Fruit fly (Drosophila melanogaster) whole organism, embryonic: ENCODE measurements around the gene CG42592.

Experiments
- Adf1 ChIP-seq: fragments of 200-800 bp; sonication (Bioruptor generic); IDR thresholded peaks from 2 replicates; pipeline ENCODE4 v1.3.6; 2022; ENCODE audit warnings: missing biosample characterization, missing genetic modification characterization
- Antp ChIP-seq: fragments of 200-800 bp; sonication (Bioruptor generic); optimal IDR thresholded peaks from 3 replicates; lab custom pipeline; 2016; ENCODE audit warnings: missing biosample characterization, missing genetic modification characterization
- CG11085 ChIP-seq: fragments of 200-800 bp; sonication (Bioruptor generic); IDR thresholded peaks from 2 replicates; pipeline ENCODE4 v1.3.6; 2022; ENCODE audit warnings: missing biosample characterization, missing genetic modification characterization
- CG12769 ChIP-seq: fragments of 200-800 bp; sonication (Bioruptor generic); optimal IDR thresholded peaks from 2 replicates; lab custom pipeline; 2019; ENCODE audit warnings: missing biosample characterization, mild to moderate bottlenecking, missing genetic modification characterization, moderate library complexity
- CG13123 ChIP-seq: fragments of 200-800 bp; sonication (Bioruptor generic); optimal IDR thresholded peaks from 2 replicates; lab custom pipeline; 2016; ENCODE audit warnings: missing biosample characterization, missing genetic modification characterization
- CG13287 ChIP-seq: fragments of 200-800 bp; sonication (Bioruptor generic); IDR thresholded peaks from 2 replicates; pipeline ENCODE4 v1.3.6; 2022; ENCODE audit warnings: missing biosample characterization, missing genetic modification characterization; ENCODE audit not compliant: partially characterized antibody
- CG15011 ChIP-seq: fragments of 200-800 bp; sonication (Bioruptor generic); optimal IDR thresholded peaks from 3 replicates; lab custom pipeline; 2018; ENCODE audit warnings: missing biosample characterization, mild to moderate bottlenecking, missing genetic modification characterization
- CG18011 ChIP-seq: fragments of 200-800 bp; sonication (Bioruptor generic); optimal IDR thresholded peaks from 2 replicates; lab custom pipeline; 2017; ENCODE audit warnings: missing biosample characterization, missing genetic modification characterization, mild to moderate bottlenecking, moderate library complexity, missing genotype
- CG2129 ChIP-seq: fragments of 200-800 bp; sonication (Bioruptor generic); IDR thresholded peaks from 2 replicates; pipeline ENCODE4 v1.3.6; 2022; ENCODE audit warnings: missing biosample characterization, missing genetic modification characterization; ENCODE audit not compliant: partially characterized antibody
- CG42726 ChIP-seq: fragments of 200-800 bp; sonication (Bioruptor generic); IDR thresholded peaks from 2 replicates; pipeline ENCODE4 v1.3.6; 2022; ENCODE audit warnings: missing biosample characterization, missing genetic modification characterization; ENCODE audit not compliant: partially characterized antibody
- CG6683 ChIP-seq: fragments of 200-800 bp; sonication (Bioruptor generic); optimal IDR thresholded peaks from 2 replicates; lab custom pipeline; 2017; ENCODE audit warnings: missing biosample characterization, mild to moderate bottlenecking, missing genetic modification characterization, missing genetic modification reagents
- CG8388 ChIP-seq: fragments of 200-800 bp; sonication (Bioruptor generic); optimal IDR thresholded peaks from 2 replicates; lab custom pipeline; 2019; ENCODE audit warnings: missing biosample characterization, mild to moderate bottlenecking, missing genetic modification characterization, moderate library complexity
- CG8924 ChIP-seq: fragments of 200-800 bp; optimal IDR thresholded peaks from 3 replicates; lab custom pipeline; 2019; ENCODE audit warnings: missing biosample characterization, mild to moderate bottlenecking, missing genetic modification characterization, moderate library complexity
- CHES-1-like ChIP-seq: fragments of 200-800 bp; sonication (Bioruptor generic); optimal IDR thresholded peaks from 2 replicates; lab custom pipeline; 2016; ENCODE audit warnings: missing biosample characterization, missing genetic modification characterization
- CTCF ChIP-seq: fragments of 200-800 bp; sonication (Bioruptor generic); optimal IDR thresholded peaks from 2 replicates; lab custom pipeline; 2017; ENCODE audit warnings: missing biosample characterization, mild to moderate bottlenecking, missing genetic modification characterization, moderate library complexity
- CoRest ChIP-seq: fragments of 200-800 bp; sonication (Bioruptor generic); optimal IDR thresholded peaks from 3 replicates; lab custom pipeline; 2018; ENCODE audit warnings: missing biosample characterization, mild to moderate bottlenecking, missing genetic modification characterization, moderate library complexity
- CrebB ChIP-seq: fragments of 200-800 bp; sonication (Bioruptor generic); optimal IDR thresholded peaks from 3 replicates; lab custom pipeline; 2018; ENCODE audit warnings: missing biosample characterization, mild to moderate bottlenecking, missing genetic modification characterization
- Dad ChIP-seq: fragments of 200-800 bp; sonication (Bioruptor generic); optimal IDR thresholded peaks from 3 replicates; lab custom pipeline; 2016; ENCODE audit warnings: missing biosample characterization, missing genetic modification characterization
- Dfd ChIP-seq, 2 experiments: fragments of >200 bp; optimal IDR thresholded peaks; 2 replicates each; lab custom pipeline; 2017; ENCODE audit warnings: missing biosample characterization in 2 of 2, missing genetic modification characterization in 2 of 2
- Elba2 ChIP-seq: fragments of 200-800 bp; sonication (Bioruptor generic); optimal IDR thresholded peaks from 3 replicates; lab custom pipeline; 2016; ENCODE audit warnings: missing biosample characterization, missing genetic modification characterization
- Gsc ChIP-seq: fragments of 200-800 bp; sonication (Bioruptor generic); IDR thresholded peaks from 2 replicates; pipeline ENCODE4 v1.3.6; 2022; ENCODE audit warnings: missing biosample characterization, missing genetic modification characterization
- Hmr ChIP-seq: fragments of 200-800 bp; sonication (Bioruptor generic); optimal IDR thresholded peaks from 3 replicates; lab custom pipeline; 2017; ENCODE audit warnings: mild to moderate bottlenecking, missing biosample characterization, missing genetic modification reagents, missing genetic modification characterization
- Lim3 ChIP-seq: fragments of 200-800 bp; sonication (Bioruptor generic); IDR thresholded peaks from 2 replicates; pipeline ENCODE4 v1.3.6; 2022; ENCODE audit warnings: missing biosample characterization, missing genetic modification characterization
- Sin3A ChIP-seq: fragments of >200 bp; optimal IDR thresholded peaks from 2 replicates; lab custom pipeline; 2018
- Sry-β ChIP-seq: fragments of 200-800 bp; sonication (Bioruptor generic); optimal IDR thresholded peaks from 2 replicates; lab custom pipeline; 2018; ENCODE audit warnings: missing biosample characterization, mild to moderate bottlenecking, missing genetic modification characterization, moderate library complexity
- chinmo ChIP-seq: fragments of 200-800 bp; sonication (Bioruptor generic); IDR thresholded peaks from 4 replicates; pipeline ENCODE4 v1.3.6; 2022; ENCODE audit warnings: missing biosample characterization, missing genetic modification characterization; ENCODE audit not compliant: partially characterized antibody
- crp ChIP-seq, 2 experiments: fragments of 200-800 bp; sonication (Bioruptor generic); optimal IDR thresholded peaks; 2 replicates in 1 of 2; 3 replicates in 1 of 2; lab custom pipeline; 2017; ENCODE audit warnings: missing biosample characterization in 2 of 2, missing genetic modification characterization in 2 of 2, mild to moderate bottlenecking in 1 of 2, moderate library complexity in 1 of 2
- dm ChIP-seq: fragments of 200-800 bp; sonication (Bioruptor generic); optimal IDR thresholded peaks from 3 replicates; lab custom pipeline; 2016; ENCODE audit warnings: missing biosample characterization, missing genetic modification characterization
- dmrt11E ChIP-seq: fragments of 200-800 bp; sonication (Bioruptor generic); optimal IDR thresholded peaks from 3 replicates; lab custom pipeline; 2018; ENCODE audit warnings: missing biosample characterization, mild to moderate bottlenecking, missing genetic modification characterization, moderate library complexity
- esg ChIP-seq: fragments of 200-800 bp; sonication (Bioruptor generic); conservative IDR thresholded peaks from 2 replicates; pipeline ENCODE4 v1.3.6; 2022; ENCODE audit warnings: missing biosample characterization, missing genetic modification characterization
- fd3F ChIP-seq: fragments of 200-800 bp; sonication (Bioruptor generic); optimal IDR thresholded peaks from 2 replicates; lab custom pipeline; 2018; ENCODE audit warnings: missing biosample characterization, mild to moderate bottlenecking, missing genetic modification characterization, moderate library complexity
- hbn ChIP-seq: fragments of 200-800 bp; sonication (Bioruptor generic); IDR thresholded peaks from 2 replicates; pipeline ENCODE4 v1.3.6; 2022; ENCODE audit warnings: missing biosample characterization, missing genetic modification characterization; ENCODE audit not compliant: partially characterized antibody
- her ChIP-seq: fragments of 200-800 bp; sonication (Bioruptor generic); optimal IDR thresholded peaks from 2 replicates; lab custom pipeline; 2016; ENCODE audit warnings: missing biosample characterization, missing genetic modification characterization
- inv ChIP-seq: fragments of 200-800 bp; sonication (Bioruptor generic); IDR thresholded peaks from 2 replicates; pipeline ENCODE4 v1.3.6; 2022; ENCODE audit warnings: missing biosample characterization, missing genetic modification characterization; ENCODE audit not compliant: partially characterized antibody
- knrl ChIP-seq: fragments of 200-800 bp; sonication (Bioruptor generic); IDR thresholded peaks from 3 replicates; pipeline ENCODE4 v1.3.6; 2022; ENCODE audit warnings: missing biosample characterization, missing genetic modification characterization; ENCODE audit not compliant: partially characterized antibody
- nerfin-2 ChIP-seq: fragments of 200-800 bp; sonication (Bioruptor generic); IDR thresholded peaks from 2 replicates; pipeline ENCODE4 v1.3.6; 2022; ENCODE audit warnings: missing biosample characterization, missing genetic modification characterization; ENCODE audit not compliant: partially characterized antibody
- pan ChIP-seq, 4 experiments: fragments of >200 bp in 3 of 4; fragments of 200-800 bp in 1 of 4; sonication (Bioruptor generic) in 1 of 4; optimal IDR thresholded peaks in 3 of 4; IDR thresholded peaks in 1 of 4; 2 replicates each; pipeline versions ENCODE4 v1.3.6 to Lab custom; 2017 to 2022; ENCODE audit warnings: missing biosample characterization in 2 of 4, missing genetic modification characterization in 2 of 4, mixed read lengths in 1 of 4
- pho ChIP-seq: fragments of 200-800 bp; sonication (Bioruptor generic); optimal IDR thresholded peaks from 2 replicates; lab custom pipeline; 2016; ENCODE audit warnings: missing biosample characterization, missing genetic modification characterization
- pita ChIP-seq: fragments of 200-800 bp; sonication (Bioruptor generic); optimal IDR thresholded peaks from 2 replicates; lab custom pipeline; 2017; ENCODE audit warnings: missing biosample characterization, mild to moderate bottlenecking, missing genetic modification characterization
- psq ChIP-seq: fragments of 200-800 bp; sonication (Bioruptor generic); optimal IDR thresholded peaks from 2 replicates; lab custom pipeline; 2017; ENCODE audit warnings: missing biosample characterization, missing genetic modification characterization
- sim ChIP-seq: fragments of 200-800 bp; sonication (Bioruptor generic); IDR thresholded peaks from 2 replicates; pipeline ENCODE4 v1.3.6; 2022; ENCODE audit warnings: missing biosample characterization, missing genetic modification characterization
- stc ChIP-seq: fragments of 200-800 bp; sonication (Bioruptor generic); IDR thresholded peaks from 2 replicates; pipeline ENCODE4 v1.3.6; 2022; ENCODE audit warnings: missing biosample characterization, missing genetic modification characterization
- wdn ChIP-seq: fragments of 200-800 bp; sonication (Bioruptor generic); IDR thresholded peaks from 2 replicates; pipeline ENCODE4 v1.3.6; 2022; ENCODE audit warnings: missing biosample characterization, missing genetic modification characterization
- zfh2 ChIP-seq: fragments of 200-800 bp; sonication (Bioruptor generic); optimal IDR thresholded peaks from 2 replicates; lab custom pipeline; 2016; ENCODE audit warnings: missing biosample characterization, missing genetic modification characterization

The CG42592 gene

dm6 chr3R:29806682-29807393 is 29.2 kb downstream of the CG42592 start, which contains the start of the genes ca and ncd (continued):
- TF ChIP-seq Dfd (GFP tag; optimal IDR thresholded peaks at IDR 0.05; lab: Kevin White, UChicago) (no peak), CG15011 (GFP tag; lab: Kevin White, UChicago) (no peak), her (no peak), crp (GFP tag; optimal IDR thresholded peaks at IDR 0.05; lab: Kevin White, UChicago) (peak; percentile 41 to 88), nerfin-2 (GFP tag; lab: Robert Waterston, UW) (peak; percentile 24; the same call in 1 of the 2 replicates), inv (peak; percentile 70), CG11085 (GFP tag; lab: Robert Waterston, UW) (no peak), psq (no peak), CG8924 (tag; lab: Kevin White, UChicago) (no peak), CG6683 (GFP tag; lab: Kevin White, UChicago) (no peak), Hmr (GFP tag; lab: Kevin White, UChicago) (no peak), knrl (GFP tag; lab: Robert Waterston, UW) (peak; percentile 57; the same call in 2 of the 3 replicates), esg (no peak), zfh2 (GFP tag; lab: Kevin White, UChicago) (no peak), Adf1 (GFP tag; lab: Robert Waterston, UW) (no peak), CG2129 (peak; percentile 47; the same call in 1 of the 2 replicates), CG8388 (GFP tag; lab: Kevin White, UChicago) (no peak), pan (optimal IDR thresholded peaks at IDR 0.05; lab: Kevin White, UChicago) (no peak), pan (GFP tag; optimal IDR thresholded peaks at IDR 0.05 in 1 of 2, IDR thresholded peaks at IDR 0.05 in 1 of 2) (no peak), pho (GFP tag; lab: Kevin White, UChicago) (no peak), pita (no peak), chinmo (GFP tag; lab: Robert Waterston, UW) (0 out of 4 replicates have a peak, but pooled peaks have one; percentile 64), dmrt11E (no peak), CG42726 (GFP tag; lab: Robert Waterston, UW) (peak; percentile 57; the same call in 1 of the 2 replicates), Dad (GFP tag; lab: Kevin White, UChicago) (peak; percentile 6), Elba2 (GFP tag; lab: Kevin White, UChicago) (peak; percentile 82), CHES-1-like (GFP tag; lab: Kevin White, UChicago) (peak; percentile 49), CG18011 (GFP tag; lab: Kevin White, UChicago) (no peak), stc (GFP tag; lab: Robert Waterston, UW) (no peak), CTCF (GFP tag; lab: Kevin White, UChicago) (no peak), fd3F (GFP tag; lab: Kevin White, UChicago) (no peak), Gsc (no peak), Sry-β (GFP tag; lab: Kevin White, UChicago) (peak; percentile 62), sim (GFP tag; lab: Robert Waterston, UW) (no peak), CG12769 (tag; lab: Kevin White, UChicago) (no peak), wdn (GFP tag; lab: Robert Waterston, UW) (no peak), hbn (GFP tag; lab: Robert Waterston, UW) (peak; percentile 44; the same call in 1 of the 2 replicates), CoRest (tag; lab: Kevin White, UChicago) (peak; percentile 20), Antp (GFP tag; lab: Kevin White, UChicago) (no peak), dm (GFP tag; lab: Kevin White, UChicago) (peak; percentile 34), CrebB (no peak), CG13123 (GFP tag; lab: Kevin White, UChicago) (no peak), Sin3A (lab: Kevin White, UChicago) (peak; percentile 96), Lim3 (GFP tag; lab: Robert Waterston, UW) (no peak), CG13287 (GFP tag; lab: Robert Waterston, UW) (peak; percentile 80)
